Worm (Caenorhabditis elegans) whole organism, mixed stage, embryonic: ENCODE measurements around the gene fbxa-202.

Source experiments
- blmp-1 ChIP-seq: fragments of 150-350 bp; optimal IDR thresholded peaks from 2 replicates; lab custom pipeline; 2014; ENCODE audit warnings: missing biosample characterization, missing genetic modification characterization
- ces-1 ChIP-seq: fragments of 150-350 bp; optimal IDR thresholded peaks from 2 replicates; lab custom pipeline; 2014; ENCODE audit warnings: missing biosample characterization, missing genetic modification reagents, missing genetic modification characterization
- drap-1 ChIP-seq: fragments of 200-800 bp; sonication (Bioruptor generic); optimal IDR thresholded peaks from 3 replicates; lab custom pipeline; 2018; ENCODE audit warnings: mild to moderate bottlenecking, missing genetic modification characterization, missing compliant biosample characterization
- elt-3 ChIP-seq: fragments of 150-350 bp; optimal IDR thresholded peaks from 2 replicates; lab custom pipeline; 2014; ENCODE audit warnings: missing biosample characterization, missing genetic modification characterization
- lin-13 ChIP-seq: fragments of 150-350 bp; optimal IDR thresholded peaks from 2 replicates; lab custom pipeline; 2014; ENCODE audit warnings: missing biosample characterization, missing genetic modification characterization
- mab-5 ChIP-seq: fragments of 150-350 bp; optimal IDR thresholded peaks from 2 replicates; lab custom pipeline; 2014; ENCODE audit warnings: missing biosample characterization, missing genetic modification characterization
- mep-1 ChIP-seq: fragments of 150-350 bp; optimal IDR thresholded peaks from 2 replicates; lab custom pipeline; 2017; ENCODE audit warnings: missing biosample characterization, missing genetic modification reagents, missing genetic modification characterization, inconsistent platforms
- nhr-237 ChIP-seq: fragments of 150-350 bp; optimal IDR thresholded peaks from 2 replicates; lab custom pipeline; 2014; ENCODE audit warnings: missing biosample characterization, missing genetic modification characterization
- nhr-28 ChIP-seq: fragments of 150-350 bp; optimal IDR thresholded peaks from 2 replicates; lab custom pipeline; 2014; ENCODE audit warnings: missing biosample characterization, missing genetic modification characterization
- nhr-76 ChIP-seq: sonication (generic microtip); optimal IDR thresholded peaks from 2 replicates; lab custom pipeline; 2017; ENCODE audit warnings: missing biosample characterization, missing genetic modification characterization
- pha-4 ChIP-seq: fragments of 150-350 bp; optimal IDR thresholded peaks from 2 replicates; lab custom pipeline; 2018; ENCODE audit warnings: missing biosample characterization, missing genetic modification reagents, missing genetic modification characterization
- snpc-4 ChIP-seq: fragments of 150-350 bp; optimal IDR thresholded peaks from 2 replicates; lab custom pipeline; 2014; ENCODE audit warnings: missing biosample characterization, missing genetic modification characterization
- zip-8 ChIP-seq: fragments of 150-350 bp; optimal IDR thresholded peaks from 2 replicates; lab custom pipeline; 2014; ENCODE audit warnings: missing biosample characterization, missing genetic modification characterization

DNA sequence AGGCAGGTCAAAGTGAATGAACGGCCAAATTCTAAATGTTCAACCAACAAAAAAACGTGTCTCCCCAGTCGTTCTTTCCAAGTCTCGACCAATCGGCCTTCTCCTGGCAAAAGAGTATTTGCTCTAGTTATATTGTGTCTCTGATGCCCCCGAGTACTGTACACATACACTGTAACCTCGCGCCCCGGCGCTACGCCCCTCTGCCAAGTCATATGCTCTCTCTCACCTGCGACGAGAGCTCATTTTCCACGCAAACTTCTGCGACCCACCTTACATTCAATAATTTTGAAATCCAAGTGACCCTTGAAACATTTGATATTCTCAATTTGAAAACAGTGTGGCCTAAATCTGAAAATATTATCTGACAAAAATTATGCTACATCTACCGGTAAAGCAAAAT lies 30.2 kb downstream of the fbxa-202 start:
- no peak for TF ChIP-seq pha-4 (tag; lab: Kevin White, UChicago)
- no peak for TF ChIP-seq nhr-76 (tag; lab: Kevin White, UChicago)
- TF ChIP-seq nhr-237 (tag; lab: Kevin White, UChicago): no peak
- TF ChIP-seq lin-13 (tag; lab: Kevin White, UChicago): no peak
- no peak for TF ChIP-seq ces-1
- TF ChIP-seq snpc-4 (tag; lab: Kevin White, UChicago): no peak
- TF ChIP-seq blmp-1 (tag; lab: Kevin White, UChicago): no peak
- no peak for TF ChIP-seq drap-1 (GFP tag; lab: Kevin White, UChicago)
- TF ChIP-seq zip-8: no peak
- no peak for TF ChIP-seq mab-5 (tag; lab: Kevin White, UChicago)
- TF ChIP-seq mep-1 (tag; lab: Kevin White, UChicago): no peak
- no peak for TF ChIP-seq elt-3 (tag; lab: Kevin White, UChicago)
- TF ChIP-seq nhr-28: no peak
